Fruit fly (Drosophila melanogaster) whole organism, embryonic: ENCODE results near the gene CG8668.

ENCODE experiments used
- Abd-B ChIP-seq: fragments of 200-800 bp; sonication (Bioruptor generic); optimal IDR thresholded peaks from 2 replicates; lab custom pipeline; 2018; ENCODE audit warnings: missing biosample characterization, mild to moderate bottlenecking, missing genetic modification characterization, moderate library complexity
- Blimp-1 ChIP-seq: fragments of 200-800 bp; sonication (Bioruptor generic); optimal IDR thresholded peaks from 3 replicates; lab custom pipeline; 2018; ENCODE audit warnings: missing biosample characterization, missing genetic modification characterization, mild to moderate bottlenecking, moderate library complexity, missing genetic modification reagents
- CG10565 ChIP-seq: fragments of 200-800 bp; sonication (Bioruptor generic); optimal IDR thresholded peaks from 3 replicates; lab custom pipeline; 2016; ENCODE audit warnings: missing biosample characterization, mild to moderate bottlenecking, missing genetic modification characterization
- CG11695 ChIP-seq: fragments of 200-800 bp; sonication (Bioruptor generic); IDR thresholded peaks from 3 replicates; pipeline ENCODE4 v1.3.6; 2022; ENCODE audit warnings: missing biosample characterization, missing genetic modification characterization
- CG12155 ChIP-seq: fragments of 200-800 bp; sonication (Bioruptor generic); optimal IDR thresholded peaks from 3 replicates; lab custom pipeline; 2016; ENCODE audit warnings: missing biosample characterization, missing genetic modification characterization
- CG14965 ChIP-seq: fragments of 200-800 bp; sonication (Bioruptor generic); optimal IDR thresholded peaks from 2 replicates; lab custom pipeline; 2016; ENCODE audit warnings: missing biosample characterization, missing genetic modification characterization, borderline replicate concordance
- CG1602 ChIP-seq: fragments of 200-800 bp; sonication (Bioruptor generic); optimal IDR thresholded peaks from 3 replicates; lab custom pipeline; 2016; ENCODE audit warnings: missing biosample characterization, missing genetic modification characterization
- CG1603 ChIP-seq: fragments of 200-800 bp; sonication (Bioruptor generic); optimal IDR thresholded peaks from 2 replicates; lab custom pipeline; 2019; ENCODE audit warnings: missing biosample characterization, mild to moderate bottlenecking, missing genetic modification characterization, moderate library complexity
- CG18476 ChIP-seq: fragments of 200-800 bp; sonication (Bioruptor generic); optimal IDR thresholded peaks from 2 replicates; lab custom pipeline; 2016; ENCODE audit warnings: missing biosample characterization, mild to moderate bottlenecking, missing genetic modification characterization
- CG31224 ChIP-seq: fragments of 200-800 bp; sonication (Bioruptor generic); IDR thresholded peaks from 2 replicates; pipeline ENCODE4 v1.3.6; 2022; ENCODE audit warnings: missing biosample characterization, missing genetic modification characterization
- CG32767 ChIP-seq: fragments of 200-800 bp; sonication (Bioruptor generic); IDR thresholded peaks from 2 replicates; pipeline ENCODE4 v1.3.6; 2022; ENCODE audit warnings: missing biosample characterization, missing genetic modification characterization
- CG33557 ChIP-seq: fragments of 200-800 bp; sonication (Bioruptor generic); optimal IDR thresholded peaks from 2 replicates; lab custom pipeline; 2019; ENCODE audit warnings: missing biosample characterization, mild to moderate bottlenecking, missing genetic modification characterization, moderate library complexity
- CG4617 ChIP-seq: fragments of 200-800 bp; sonication (Bioruptor generic); optimal IDR thresholded peaks from 3 replicates; lab custom pipeline; 2016; ENCODE audit warnings: missing biosample characterization, missing genetic modification characterization, borderline replicate concordance
- CG4730 ChIP-seq: fragments of 200-800 bp; sonication (Bioruptor generic); IDR thresholded peaks from 2 replicates; pipeline ENCODE4 v1.3.6; 2022; ENCODE audit warnings: missing biosample characterization, missing genetic modification characterization
- CG9797 ChIP-seq: fragments of 200-800 bp; sonication (Bioruptor generic); optimal IDR thresholded peaks from 3 replicates; lab custom pipeline; 2018; ENCODE audit warnings: missing biosample characterization, mild to moderate bottlenecking, missing genetic modification characterization
- CkIIα-i1 ChIP-seq: fragments of 200-800 bp; sonication (Bioruptor generic); IDR thresholded peaks from 2 replicates; pipeline ENCODE4 v1.3.6; 2022; ENCODE audit warnings: missing biosample characterization, missing genetic modification characterization
- D19A ChIP-seq: fragments of 200-800 bp; optimal IDR thresholded peaks from 3 replicates; lab custom pipeline; 2019; ENCODE audit warnings: missing biosample characterization, mild to moderate bottlenecking, missing genetic modification characterization, moderate library complexity
- E2f1 ChIP-seq: fragments of 200-800 bp; sonication (Bioruptor generic); IDR thresholded peaks from 2 replicates; pipeline ENCODE4 v1.3.6; 2022; ENCODE audit warnings: missing biosample characterization, missing genetic modification characterization
- Gug ChIP-seq: fragments of 200-800 bp; sonication (Bioruptor generic); IDR thresholded peaks from 4 replicates; pipeline ENCODE4 v1.3.6; 2022; ENCODE audit warnings: missing biosample characterization, missing genetic modification characterization
- H2.0 ChIP-seq: fragments of 200-800 bp; sonication (Bioruptor generic); IDR thresholded peaks from 2 replicates; pipeline ENCODE4 v1.3.6; 2022; ENCODE audit warnings: missing biosample characterization, missing genetic modification characterization
- HmgZ ChIP-seq: fragments of 200-800 bp; sonication (Bioruptor generic); optimal IDR thresholded peaks from 2 replicates; lab custom pipeline; 2018; ENCODE audit warnings: missing biosample characterization, mild to moderate bottlenecking, missing genetic modification characterization
- Hmr ChIP-seq: fragments of 200-800 bp; sonication (Bioruptor generic); optimal IDR thresholded peaks from 3 replicates; lab custom pipeline; 2017; ENCODE audit warnings: mild to moderate bottlenecking, missing biosample characterization, missing genetic modification reagents, missing genetic modification characterization
- Hr39 ChIP-seq: fragments of >200 bp; optimal IDR thresholded peaks from 2 replicates; lab custom pipeline; 2017
- Hr51 ChIP-seq, 2 experiments: fragments of 200-800 bp; sonication (Bioruptor generic); optimal IDR thresholded peaks; 2 replicates in 1 of 2; 3 replicates in 1 of 2; lab custom pipeline; 2016 to 2018; ENCODE audit warnings: missing biosample characterization in 2 of 2, missing genetic modification characterization in 2 of 2, mild to moderate bottlenecking in 1 of 2, moderate library complexity in 1 of 2
- Nf-YB ChIP-seq: fragments of 200-800 bp; sonication (Bioruptor generic); optimal IDR thresholded peaks from 3 replicates; lab custom pipeline; 2019; ENCODE audit warnings: missing biosample characterization, mild to moderate bottlenecking, missing genetic modification characterization, moderate library complexity
- Ptx1 ChIP-seq: fragments of 200-800 bp; sonication (Bioruptor generic); IDR thresholded peaks from 2 replicates; pipeline ENCODE4 v1.3.6; 2022; ENCODE audit warnings: missing biosample characterization, missing genetic modification characterization
- Sry-δ ChIP-seq: fragments of 200-800 bp; sonication (Bioruptor generic); optimal IDR thresholded peaks from 2 replicates; lab custom pipeline; 2016; ENCODE audit warnings: missing biosample characterization, missing genetic modification characterization
- az2 ChIP-seq: fragments of 200-800 bp; sonication (Bioruptor generic); optimal IDR thresholded peaks from 3 replicates; lab custom pipeline; 2016; ENCODE audit warnings: missing biosample characterization, missing genetic modification characterization
- bigmax ChIP-seq: fragments of 200-800 bp; sonication (Bioruptor generic); optimal IDR thresholded peaks from 2 replicates; lab custom pipeline; 2018; ENCODE audit warnings: missing biosample characterization, mild to moderate bottlenecking, missing genetic modification characterization
- en ChIP-seq: fragments of 200-800 bp; sonication (Bioruptor generic); optimal IDR thresholded peaks from 2 replicates; lab custom pipeline; 2016; ENCODE audit warnings: missing biosample characterization, missing genetic modification characterization
- fd3F ChIP-seq: fragments of 200-800 bp; sonication (Bioruptor generic); optimal IDR thresholded peaks from 2 replicates; lab custom pipeline; 2018; ENCODE audit warnings: missing biosample characterization, mild to moderate bottlenecking, missing genetic modification characterization, moderate library complexity
- fu2 ChIP-seq: fragments of 200-800 bp; sonication (Bioruptor generic); optimal IDR thresholded peaks from 2 replicates; lab custom pipeline; 2016; ENCODE audit warnings: missing biosample characterization, missing genetic modification characterization
- gcm2 ChIP-seq: fragments of 200-800 bp; sonication (Bioruptor generic); optimal IDR thresholded peaks from 2 replicates; lab custom pipeline; 2016; ENCODE audit warnings: missing biosample characterization, missing genetic modification characterization
- her ChIP-seq: fragments of 200-800 bp; sonication (Bioruptor generic); optimal IDR thresholded peaks from 2 replicates; lab custom pipeline; 2016; ENCODE audit warnings: missing biosample characterization, missing genetic modification characterization
- jigr1 ChIP-seq: fragments of 200-800 bp; sonication (Bioruptor generic); IDR thresholded peaks from 3 replicates; pipeline ENCODE4 v1.3.6; 2022; ENCODE audit warnings: missing biosample characterization, missing genetic modification characterization
- kah ChIP-seq: fragments of 200-800 bp; sonication (Bioruptor generic); optimal IDR thresholded peaks from 2 replicates; lab custom pipeline; 2018; ENCODE audit warnings: missing biosample characterization, mild to moderate bottlenecking, missing genetic modification characterization
- kni ChIP-seq: fragments of 200-800 bp; sonication (Bioruptor generic); optimal IDR thresholded peaks from 3 replicates; lab custom pipeline; 2017; ENCODE audit warnings: mild to moderate bottlenecking, missing biosample characterization, missing genetic modification reagents, missing genetic modification characterization
- knrl ChIP-seq: fragments of 200-800 bp; sonication (Bioruptor generic); IDR thresholded peaks from 3 replicates; pipeline ENCODE4 v1.3.6; 2022; ENCODE audit warnings: missing biosample characterization, missing genetic modification characterization; ENCODE audit not compliant: partially characterized antibody
- lmd ChIP-seq: fragments of 200-800 bp; sonication (Bioruptor generic); IDR thresholded peaks from 2 replicates; pipeline ENCODE4 v1.3.6; 2022; ENCODE audit warnings: missing biosample characterization, missing genetic modification characterization
- otp ChIP-seq: fragments of 200-800 bp; sonication (Bioruptor generic); IDR thresholded peaks from 3 replicates; pipeline ENCODE4, ENCODE4 v1.3.6; 2022; ENCODE audit warnings: missing biosample characterization, missing genetic modification characterization
- pum ChIP-seq: fragments of 200-800 bp; sonication (Bioruptor generic); optimal IDR thresholded peaks from 2 replicates; lab custom pipeline; 2016; ENCODE audit warnings: missing biosample characterization, missing genetic modification characterization
- pzg ChIP-seq: fragments of 200-800 bp; sonication (Bioruptor generic); optimal IDR thresholded peaks from 3 replicates; lab custom pipeline; 2018; ENCODE audit warnings: missing biosample characterization, mild to moderate bottlenecking, missing genetic modification characterization, moderate library complexity
- ro ChIP-seq: fragments of 200-800 bp; sonication (Bioruptor generic); IDR thresholded peaks from 2 replicates; pipeline ENCODE4 v1.3.6; 2022; ENCODE audit warnings: missing biosample characterization, missing genetic modification characterization
- schlank ChIP-seq: fragments of 200-800 bp; sonication (Bioruptor generic); optimal IDR thresholded peaks from 2 replicates; lab custom pipeline; 2018; ENCODE audit warnings: missing biosample characterization, mild to moderate bottlenecking, missing genetic modification characterization
- scrt ChIP-seq: fragments of 200-800 bp; sonication (Bioruptor generic); optimal IDR thresholded peaks from 2 replicates; lab custom pipeline; 2018; ENCODE audit warnings: missing biosample characterization, mild to moderate bottlenecking, missing genetic modification characterization, moderate library complexity
- sens ChIP-seq: fragments of 200-800 bp; sonication (Bioruptor generic); peaks from one replicate; lab custom pipeline; 2016; ENCODE audit warnings: missing biosample characterization, missing genetic modification characterization
- slbo ChIP-seq: fragments of 200-800 bp; sonication (Bioruptor generic); IDR thresholded peaks from 2 replicates; pipeline ENCODE4 v1.3.6; 2022; ENCODE audit warnings: missing biosample characterization, missing genetic modification characterization
- sqz ChIP-seq: fragments of 200-800 bp; sonication (Bioruptor generic); optimal IDR thresholded peaks from 3 replicates; lab custom pipeline; 2018; ENCODE audit warnings: missing biosample characterization, mild to moderate bottlenecking, missing genetic modification characterization
- twi ChIP-seq: fragments of 200-800 bp; optimal IDR thresholded peaks from 2 replicates; lab custom pipeline; 2019; ENCODE audit warnings: missing biosample characterization, mild to moderate bottlenecking, missing genetic modification characterization, moderate library complexity
- unpg ChIP-seq: fragments of 200-800 bp; sonication (Bioruptor generic); optimal IDR thresholded peaks from 3 replicates; lab custom pipeline; 2018; ENCODE audit warnings: missing biosample characterization, mild to moderate bottlenecking, missing genetic modification characterization, moderate library complexity
- wek ChIP-seq: fragments of 200-800 bp; sonication (Bioruptor generic); optimal IDR thresholded peaks from 3 replicates; lab custom pipeline; 2018; ENCODE audit warnings: missing biosample characterization, mild to moderate bottlenecking, missing genetic modification characterization, moderate library complexity

Gene CG8668

dm6 chr2L:8164219-8164618, 37.4 kb downstream of the CG8668 start (continued):
- TF ChIP-seq her (GFP tag; lab: Kevin White, UChicago) (peak; percentile 29), wek (peak; percentile 91), Hmr (GFP tag; lab: Kevin White, UChicago) (peak; percentile 81), kah (GFP tag; lab: Kevin White, UChicago) (peak; percentile 75), gcm2 (GFP tag; lab: Kevin White, UChicago) (no peak), Blimp-1 (GFP tag; lab: Kevin White, UChicago) (peak; percentile 88), H2.0 (GFP tag; lab: Robert Waterston, UW) (peak; percentile 40), Abd-B (GFP tag; lab: Kevin White, UChicago) (no peak), fd3F (GFP tag; lab: Kevin White, UChicago) (peak; percentile 66), CG1603 (peak; percentile 87), pzg (GFP tag; lab: Kevin White, UChicago) (no peak), scrt (GFP tag; lab: Kevin White, UChicago) (peak; percentile 66), CG14965 (GFP tag; lab: Kevin White, UChicago) (peak; percentile 64), kni (GFP tag; lab: Kevin White, UChicago) (peak; percentile 76), lmd (GFP tag; lab: Robert Waterston, UW) (no peak), slbo (GFP tag; lab: Robert Waterston, UW) (no peak), twi (peak; percentile 81), CG33557 (GFP tag; lab: Kevin White, UChicago) (peak; percentile 93), Nf-YB (GFP tag; lab: Kevin White, UChicago) (peak; percentile 63), jigr1 (GFP tag; lab: Robert Waterston, UW) (no peak), Gug (GFP tag; lab: Robert Waterston, UW) (no peak; the same call in 3 of the 4 replicates), otp (peak; percentile 86; the same call in 2 of the 3 replicates), ro (GFP tag; lab: Robert Waterston, UW) (no peak), az2 (peak; percentile 52), schlank (peak; percentile 53), en (GFP tag; lab: Kevin White, UChicago) (peak; percentile 76), CG18476 (GFP tag; lab: Kevin White, UChicago) (peak; percentile 78), sqz (peak; percentile 84), unpg (peak; percentile 81), CkIIα-i1 (GFP tag; lab: Robert Waterston, UW) (no peak), E2f1 (GFP tag; lab: Robert Waterston, UW) (peak; percentile 56; the same call in 1 of the 2 replicates), pum (GFP tag; lab: Kevin White, UChicago) (peak; percentile 50), Sry-δ (peak; percentile 31), CG31224 (GFP tag; lab: Robert Waterston, UW) (no peak), D19A (tag; lab: Kevin White, UChicago) (peak; percentile 68), HmgZ (tag; lab: Kevin White, UChicago) (peak; percentile 52), bigmax (GFP tag; lab: Kevin White, UChicago) (peak; percentile 39), CG32767 (peak; percentile 53; the same call in 1 of the 2 replicates), CG11695 (GFP tag; lab: Robert Waterston, UW) (peak; percentile 61), Ptx1 (GFP tag; lab: Robert Waterston, UW) (no peak), sens (GFP tag; lab: Kevin White, UChicago) (peak; percentile 99), CG1602 (peak; percentile 76), Hr39 (lab: Kevin White, UChicago) (no peak), fu2 (no peak), CG12155 (no peak), CG4730 (GFP tag; lab: Robert Waterston, UW) (no peak), Hr51 (GFP tag; optimal IDR thresholded peaks at IDR 0.05; lab: Kevin White, UChicago) (peak; percentile 36 to 49), CG10565 (GFP tag; lab: Kevin White, UChicago) (peak; percentile 64), CG4617 (GFP tag; lab: Kevin White, UChicago) (peak; percentile 39), CG9797 (GFP tag; lab: Kevin White, UChicago) (no peak), knrl (GFP tag; lab: Robert Waterston, UW) (no peak)
